Worm (Caenorhabditis elegans): ENCODE measurements around the gene nhr-161.

DNA sequence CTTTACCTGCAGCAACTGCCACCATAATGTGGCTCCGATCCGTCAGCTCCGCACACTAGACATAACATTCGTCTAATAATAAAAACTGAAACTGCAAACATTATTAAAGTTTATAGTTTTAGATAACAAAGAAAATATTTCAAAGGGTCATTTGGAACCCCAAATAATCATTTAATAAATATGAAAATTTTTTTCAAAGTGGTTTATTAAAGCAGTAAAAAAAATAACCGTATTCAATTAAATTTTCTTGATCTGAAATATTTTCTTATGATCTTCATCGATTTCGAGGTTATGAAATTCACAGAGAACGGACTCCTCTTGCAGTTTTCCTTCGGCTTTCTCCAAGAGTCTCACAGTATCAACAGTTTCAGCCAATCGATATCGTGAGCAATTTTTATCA is 3.2 kb upstream of the nhr-161 start, which contains the start of gene nhr-163:
- no peak for TF ChIP-seq ztf-4 (tag; optimal IDR thresholded peaks at IDR 0.05)
- no peak for TF ChIP-seq unc-62 (GFP tag; optimal IDR thresholded peaks at IDR 0.05)
- no peak for TF ChIP-seq nhr-76 (tag; optimal IDR thresholded peaks at IDR 0.05)
